Fruit fly (Drosophila melanogaster) whole organism, wandering third instar larva: ENCODE data around the gene CG8475.

ENCODE experiments used
- Abd-B ChIP-seq: fragments of >200 bp; optimal IDR thresholded peaks from 2 replicates; lab custom pipeline; 2017; ENCODE audit warnings: missing biosample characterization, missing genetic modification characterization
- Hnf4 ChIP-seq: fragments of 200-800 bp; sonication (Bioruptor generic); optimal IDR thresholded peaks from 2 replicates; lab custom pipeline; 2016; ENCODE audit warnings: missing biosample characterization, mild to moderate bottlenecking, missing genetic modification characterization
- Myc ChIP-seq: fragments of >200 bp; optimal IDR thresholded peaks from 2 replicates; lab custom pipeline; 2017
- N ChIP-seq: fragments of >200 bp; optimal IDR thresholded peaks from 2 replicates; lab custom pipeline; 2018; ENCODE audit warnings: missing biosample characterization, missing external identifiers, missing genetic modification characterization
- OdsH ChIP-seq: fragments of 200-800 bp; sonication (Bioruptor generic); optimal IDR thresholded peaks from 2 replicates; lab custom pipeline; 2016; ENCODE audit warnings: missing biosample characterization, mild to moderate bottlenecking, missing genetic modification characterization
- br ChIP-seq: fragments of 200-800 bp; sonication (Bioruptor generic); optimal IDR thresholded peaks from 2 replicates; lab custom pipeline; 2016; ENCODE audit warnings: missing biosample characterization, missing genetic modification characterization
- dl ChIP-seq, 2 experiments: fragments of 175-275, 200-275 bp in 1 of 2; fragments of 200-275 bp in 1 of 2; sonication (Bioruptor generic); optimal IDR thresholded peaks; lab custom pipeline; 2018; ENCODE audit warnings: mild to moderate bottlenecking in 2 of 2, missing biosample characterization in 2 of 2, missing genetic modification characterization in 2 of 2, moderate library complexity in 2 of 2; ENCODE audit not compliant: partially characterized antibody in 2 of 2, insufficient read depth in 1 of 2
- fru ChIP-seq: fragments of 200-800 bp; sonication (Bioruptor generic); optimal IDR thresholded peaks from 3 replicates; lab custom pipeline; 2016; ENCODE audit warnings: missing biosample characterization, mild to moderate bottlenecking, missing genetic modification characterization
- h ChIP-seq: fragments of 200-800 bp; sonication (Bioruptor generic); optimal IDR thresholded peaks from 3 replicates; lab custom pipeline; 2016; ENCODE audit warnings: missing biosample characterization, mild to moderate bottlenecking, missing genetic modification characterization
- jim ChIP-seq: fragments of 175-275, 200-325 bp; sonication (Bioruptor generic); optimal IDR thresholded peaks from 2 replicates; lab custom pipeline; 2016; ENCODE audit warnings: missing biosample characterization, mild to moderate bottlenecking, missing genetic modification characterization
- lola ChIP-seq: fragments of >200 bp; optimal IDR thresholded peaks from 2 replicates; lab custom pipeline; 2017; ENCODE audit warnings: missing biosample characterization, missing genetic modification characterization
- sage ChIP-seq: fragments of 200-800 bp; sonication (Bioruptor generic); optimal IDR thresholded peaks from 2 replicates; lab custom pipeline; 2016; ENCODE audit warnings: missing biosample characterization, mild to moderate bottlenecking, missing genetic modification characterization
- usp ChIP-seq: fragments of >200 bp; optimal IDR thresholded peaks from 2 replicates; lab custom pipeline; 2017; ENCODE audit warnings: missing biosample characterization, missing genetic modification characterization
- woc ChIP-seq: sonication (Bioruptor generic); optimal IDR thresholded peaks from 2 replicates; lab custom pipeline; 2016; ENCODE audit warnings: missing biosample characterization, mild to moderate bottlenecking, missing genetic modification characterization

DNA sequence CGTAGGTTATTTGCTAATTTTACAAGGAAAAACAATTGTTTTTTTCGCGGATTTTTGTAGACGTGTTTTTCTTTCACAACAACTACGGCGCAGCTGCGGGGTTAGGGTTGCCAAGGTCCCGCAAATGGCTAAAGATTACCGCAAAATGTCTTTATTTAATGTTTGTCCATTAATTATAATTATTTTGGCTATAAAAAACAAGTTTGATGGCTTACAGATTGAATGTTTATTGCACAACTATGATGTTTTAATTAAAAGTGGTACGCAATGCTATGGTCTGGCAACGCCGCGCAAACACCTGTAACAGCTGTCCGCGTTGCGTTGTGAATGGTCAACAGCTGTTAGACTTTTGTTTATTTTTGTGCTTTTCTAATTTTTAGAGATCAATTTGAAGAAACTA is 40.0 kb downstream of the CG8475 start:
- TF ChIP-seq dl (GFP tag; optimal IDR thresholded peaks at IDR 0.05; lab: Kevin White, UChicago; ENCODE audit: insufficient read depth in 1 of 2, partially characterized antibody in 2 of 2), result no peak
- peak; percentile 82 for TF ChIP-seq h
- TF ChIP-seq OdsH (GFP tag; lab: Kevin White, UChicago), result peak; percentile 38
- TF ChIP-seq Myc (lab: Kevin White, UChicago), result no peak
- TF ChIP-seq woc (GFP tag; lab: Kevin White, UChicago), result peak; percentile 40
- TF ChIP-seq Abd-B (GFP tag; lab: Kevin White, UChicago), result no peak
- TF ChIP-seq Hnf4 (GFP tag; lab: Kevin White, UChicago), result peak; percentile 79
- TF ChIP-seq br (GFP tag; lab: Kevin White, UChicago), result peak; percentile 76
- TF ChIP-seq jim (GFP tag; lab: Kevin White, UChicago), result no peak
- no peak for TF ChIP-seq usp
- TF ChIP-seq N, result no peak
- TF ChIP-seq fru (GFP tag; lab: Kevin White, UChicago), result peak; percentile 61
- no peak for TF ChIP-seq lola (GFP tag; lab: Kevin White, UChicago)
- no peak for TF ChIP-seq sage (GFP tag; lab: Kevin White, UChicago)
